Fruit fly (Drosophila melanogaster) whole organism, wandering third instar larva: ENCODE data around the gene brat.

Experiments
- CG32264 ChIP-seq: fragments of 200-800 bp; sonication (Bioruptor generic); optimal IDR thresholded peaks from 2 replicates; lab custom pipeline; 2016; ENCODE audit warnings: missing biosample characterization, missing genetic modification characterization
- HLH106 ChIP-seq: fragments of 200-800 bp; optimal IDR thresholded peaks from 3 replicates; lab custom pipeline; 2019; ENCODE audit warnings: missing biosample characterization, mild to moderate bottlenecking, missing genetic modification characterization, moderate library complexity
- Hnf4 ChIP-seq: fragments of 200-800 bp; sonication (Bioruptor generic); optimal IDR thresholded peaks from 2 replicates; lab custom pipeline; 2016; ENCODE audit warnings: missing biosample characterization, mild to moderate bottlenecking, missing genetic modification characterization
- Hr78 ChIP-seq: fragments of >200 bp; optimal IDR thresholded peaks from 2 replicates; lab custom pipeline; 2017; ENCODE audit warnings: missing biosample characterization, missing genetic modification characterization
- dmrt93B ChIP-seq: fragments of 200-800 bp; sonication (Bioruptor generic); optimal IDR thresholded peaks from 2 replicates; lab custom pipeline; 2018; ENCODE audit warnings: missing biosample characterization, mild to moderate bottlenecking, missing genetic modification characterization
- ey ChIP-seq: fragments of 200-800 bp; sonication (Bioruptor generic); optimal IDR thresholded peaks from 2 replicates; lab custom pipeline; 2016; ENCODE audit warnings: missing biosample characterization, missing genetic modification characterization
- h ChIP-seq: fragments of 200-800 bp; sonication (Bioruptor generic); optimal IDR thresholded peaks from 3 replicates; lab custom pipeline; 2016; ENCODE audit warnings: missing biosample characterization, mild to moderate bottlenecking, missing genetic modification characterization
- lola ChIP-seq: fragments of >200 bp; optimal IDR thresholded peaks from 2 replicates; lab custom pipeline; 2017; ENCODE audit warnings: missing biosample characterization, missing genetic modification characterization
- pan ChIP-seq: fragments of >200 bp; optimal IDR thresholded peaks from 2 replicates; lab custom pipeline; 2017
- psq ChIP-seq: fragments of 200-800 bp; sonication (Bioruptor generic); optimal IDR thresholded peaks from 3 replicates; lab custom pipeline; 2017; ENCODE audit warnings: missing biosample characterization, mild to moderate bottlenecking, missing genetic modification characterization, moderate library complexity
- sage ChIP-seq: fragments of 200-800 bp; sonication (Bioruptor generic); optimal IDR thresholded peaks from 2 replicates; lab custom pipeline; 2016; ENCODE audit warnings: missing biosample characterization, mild to moderate bottlenecking, missing genetic modification characterization
- usp ChIP-seq: fragments of >200 bp; optimal IDR thresholded peaks from 2 replicates; lab custom pipeline; 2017; ENCODE audit warnings: missing biosample characterization, missing genetic modification characterization

dm6 chr2L:19191789-19192297 lies 58.2 kb downstream of the brat start:
- no peak for TF ChIP-seq HLH106 (tag; lab: Kevin White, UChicago)
- no peak for TF ChIP-seq ey (GFP tag; lab: Kevin White, UChicago)
- TF ChIP-seq h, result no peak
- no peak for TF ChIP-seq Hnf4 (GFP tag; lab: Kevin White, UChicago)
- no peak for TF ChIP-seq lola (GFP tag; lab: Kevin White, UChicago)
- TF ChIP-seq usp (GFP tag; lab: Kevin White, UChicago), result no peak
- no peak for TF ChIP-seq sage (GFP tag; lab: Kevin White, UChicago)
- no peak for TF ChIP-seq pan (lab: Kevin White, UChicago)
- no peak for TF ChIP-seq dmrt93B
- TF ChIP-seq CG32264 (GFP tag; lab: Kevin White, UChicago), result no peak
- TF ChIP-seq Hr78 (GFP tag; lab: Kevin White, UChicago), result no peak
- TF ChIP-seq psq, result no peak
